Worm (Caenorhabditis elegans) whole organism, L3 larva: ENCODE results near the gene cyp-33B1.

Experiments
- R02D3.7 ChIP-seq: fragments of 150-350 bp; optimal IDR thresholded peaks from 2 replicates; lab custom pipeline; 2014; ENCODE audit warnings: missing biosample characterization, missing genetic modification characterization
- ZK546.5 ChIP-seq: sonication (generic microtip); optimal IDR thresholded peaks from 2 replicates; lab custom pipeline; 2017; ENCODE audit warnings: missing biosample characterization, missing genetic modification characterization
- aly-2 ChIP-seq: fragments of 150-350 bp; optimal IDR thresholded peaks from 2 replicates; lab custom pipeline; 2014; ENCODE audit warnings: missing biosample characterization, missing genetic modification characterization
- ama-1 ChIP-seq: fragments of 150-350 bp; optimal IDR thresholded peaks from 2 replicates; lab custom pipeline; 2018
- ceh-16 ChIP-seq: sonication (generic microtip); optimal IDR thresholded peaks from 2 replicates; lab custom pipeline; 2017; ENCODE audit warnings: missing biosample characterization, missing genetic modification characterization
- ceh-82 ChIP-seq: fragments of 150-350 bp; optimal IDR thresholded peaks from 2 replicates; lab custom pipeline; 2014; ENCODE audit warnings: missing biosample characterization, missing genetic modification characterization
- ceh-9 ChIP-seq: sonication (generic microtip); optimal IDR thresholded peaks from 2 replicates; lab custom pipeline; 2018; ENCODE audit warnings: missing biosample characterization, missing genetic modification characterization
- egl-5 ChIP-seq: fragments of 150-350 bp; optimal IDR thresholded peaks from 2 replicates; lab custom pipeline; 2017; ENCODE audit warnings: missing biosample characterization, missing genetic modification reagents, missing genetic modification characterization, inconsistent platforms
- elt-1 ChIP-seq: fragments of 150-350 bp; optimal IDR thresholded peaks from 2 replicates; lab custom pipeline; 2014; ENCODE audit warnings: missing biosample characterization, missing genetic modification characterization
- elt-2 ChIP-seq: sonication (generic microtip); optimal IDR thresholded peaks from 2 replicates; lab custom pipeline; 2016; ENCODE audit warnings: missing genetic modification reagents, mild to moderate bottlenecking, missing genetic modification characterization, missing compliant biosample characterization
- elt-3 ChIP-seq, 3 experiments: fragments of 150-350 bp in 1 of 3; sonication (generic microtip) in 2 of 3; optimal IDR thresholded peaks; 2 replicates in 2 of 3; 4 replicates in 1 of 3; lab custom pipeline; 2014 to 2017; ENCODE audit warnings: missing biosample characterization in 3 of 3, missing genetic modification characterization in 3 of 3
- eor-1 ChIP-seq, 2 experiments: fragments of 150-350 bp; optimal IDR thresholded peaks; 2 replicates each; lab custom pipeline; 2014 to 2018; ENCODE audit warnings: missing biosample characterization in 2 of 2, missing genetic modification characterization in 2 of 2
- fkh-10 ChIP-seq: sonication (generic microtip); optimal IDR thresholded peaks from 2 replicates; lab custom pipeline; 2017; ENCODE audit warnings: missing biosample characterization, missing genetic modification reagents, missing genetic modification characterization
- fkh-2 ChIP-seq: fragments of 150-350 bp; optimal IDR thresholded peaks from 2 replicates; lab custom pipeline; 2014; ENCODE audit warnings: missing biosample characterization, missing genetic modification reagents, missing genetic modification characterization
- fos-1 ChIP-seq: fragments of 150-350 bp; optimal IDR thresholded peaks from 2 replicates; lab custom pipeline; 2014; ENCODE audit warnings: missing biosample characterization, missing genetic modification characterization
- hmg-11 ChIP-seq: sonication (generic microtip); optimal IDR thresholded peaks from 2 replicates; lab custom pipeline; 2016; ENCODE audit warnings: missing genetic modification characterization, missing compliant biosample characterization
- jun-1 ChIP-seq: fragments of 150-350 bp; optimal IDR thresholded peaks from 2 replicates; lab custom pipeline; 2014; ENCODE audit warnings: missing biosample characterization, missing genetic modification reagents, missing genetic modification characterization
- lin-15B ChIP-seq: fragments of 150-350 bp; optimal IDR thresholded peaks from 2 replicates; lab custom pipeline; 2014; ENCODE audit warnings: missing biosample characterization, missing genetic modification characterization
- lin-39 ChIP-seq: fragments of 150-350 bp; optimal IDR thresholded peaks from 2 replicates; lab custom pipeline; 2018; ENCODE audit warnings: missing biosample characterization, missing genetic modification reagents, missing genetic modification characterization
- mml-1 ChIP-seq: fragments of 150-350 bp; sonication (generic microtip); optimal IDR thresholded peaks from 3 replicates; lab custom pipeline; 2014; ENCODE audit warnings: missing biosample characterization, missing genetic modification characterization
- nfya-1 ChIP-seq: sonication (generic microtip); optimal IDR thresholded peaks from 2 replicates; lab custom pipeline; 2017; ENCODE audit warnings: missing genetic modification characterization, mild to moderate bottlenecking, missing compliant biosample characterization, antibody characterized with exemption, moderate library complexity; ENCODE audit not compliant: insufficient read depth
- nhr-11 ChIP-seq: fragments of 150-350 bp; optimal IDR thresholded peaks from 2 replicates; lab custom pipeline; 2014; ENCODE audit warnings: missing biosample characterization, missing genetic modification characterization
- nhr-25 ChIP-seq: sonication (generic microtip); optimal IDR thresholded peaks from 2 replicates; lab custom pipeline; 2017; ENCODE audit warnings: missing biosample characterization, missing genetic modification characterization
- nhr-28 ChIP-seq: fragments of 150-350 bp; optimal IDR thresholded peaks from 2 replicates; lab custom pipeline; 2014; ENCODE audit warnings: missing biosample characterization, missing genetic modification characterization
- nhr-43 ChIP-seq: sonication (generic microtip); optimal IDR thresholded peaks from 2 replicates; lab custom pipeline; 2016; ENCODE audit warnings: mild to moderate bottlenecking, missing genetic modification characterization, missing compliant biosample characterization; ENCODE audit not compliant: poor library complexity, severe bottlenecking
- nhr-67 ChIP-seq: fragments of 150-350 bp; optimal IDR thresholded peaks from 2 replicates; lab custom pipeline; 2014; ENCODE audit warnings: missing biosample characterization, missing genetic modification characterization
- nhr-76 ChIP-seq: fragments of 150-350 bp; sonication (generic microtip); optimal IDR thresholded peaks from 5 replicates; lab custom pipeline; 2014; ENCODE audit warnings: missing biosample characterization, missing genetic modification characterization
- nhr-77 ChIP-seq: fragments of 150-350 bp; optimal IDR thresholded peaks from 2 replicates; lab custom pipeline; 2014; ENCODE audit warnings: missing biosample characterization, missing genetic modification characterization
- pqm-1 ChIP-seq: fragments of 150-350 bp; optimal IDR thresholded peaks from 2 replicates; lab custom pipeline; 2017; ENCODE audit warnings: missing biosample characterization, missing genetic modification characterization, inconsistent platforms
- sea-2 ChIP-seq: fragments of 150-350 bp; sonication (generic microtip); optimal IDR thresholded peaks from 4 replicates; lab custom pipeline; 2014; ENCODE audit warnings: missing biosample characterization, missing genetic modification reagents, missing genetic modification characterization
- skn-1 ChIP-seq: fragments of 150-350 bp; optimal IDR thresholded peaks from 2 replicates; lab custom pipeline; 2014; ENCODE audit warnings: missing biosample characterization, missing genetic modification characterization
- snpc-4 ChIP-seq: fragments of 150-350 bp; optimal IDR thresholded peaks from 2 replicates; lab custom pipeline; 2014; ENCODE audit warnings: missing biosample characterization, missing genetic modification characterization
- tbx-2 ChIP-seq: sonication (generic microtip); optimal IDR thresholded peaks from 2 replicates; lab custom pipeline; 2016; ENCODE audit warnings: mild to moderate bottlenecking, missing genetic modification characterization, missing compliant biosample characterization
- unc-39 ChIP-seq: sonication (generic microtip); optimal IDR thresholded peaks from 4 replicates; lab custom pipeline; 2017; ENCODE audit warnings: missing biosample characterization, missing genetic modification characterization
- unc-62 ChIP-seq: fragments of 150-350 bp; sonication (generic microtip); optimal IDR thresholded peaks from 4 replicates; lab custom pipeline; 2014; ENCODE audit warnings: missing biosample characterization, missing genetic modification reagents, missing genetic modification characterization
- zag-1 ChIP-seq: fragments of 150-350 bp; optimal IDR thresholded peaks from 2 replicates; lab custom pipeline; 2014; ENCODE audit warnings: missing biosample characterization, missing genetic modification characterization

Gene cyp-33B1

DNA sequence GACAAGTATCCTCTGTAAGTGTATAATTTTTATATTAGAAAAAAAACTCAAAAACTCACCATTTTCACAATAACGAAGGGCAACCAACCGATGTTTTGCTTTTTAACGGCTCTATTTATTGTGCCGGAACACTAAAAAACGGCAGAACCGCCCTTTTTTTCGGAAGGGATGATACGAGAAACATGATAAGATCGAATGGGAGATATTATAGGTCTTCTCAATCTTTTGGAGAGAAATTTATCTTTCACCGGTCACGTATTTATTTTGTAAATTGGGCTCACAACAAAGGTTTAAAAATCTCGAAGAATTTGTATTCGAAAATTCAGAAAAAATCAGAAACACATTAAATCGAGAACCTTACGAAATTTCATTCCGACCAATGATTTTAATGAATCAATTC, 13.6 kb downstream of the cyp-33B1 start, which contains the start of gene swm-1:
Gene swm-1, minus strand, starts transcription at position 101 of the 400 bp plus-strand sequence.
- no peak for TF ChIP-seq lin-39 (tag; lab: Kevin White, UChicago)
- no peak for TF ChIP-seq pqm-1 (tag; lab: Kevin White, UChicago)
- no peak for TF ChIP-seq fkh-10 (GFP tag; lab: Kevin White, UChicago)
- no peak for TF ChIP-seq skn-1
- TF ChIP-seq unc-62 (GFP tag; lab: Kevin White, UChicago): no peak
- no peak for TF ChIP-seq fkh-2 (tag; lab: Kevin White, UChicago)
- no peak for TF ChIP-seq ama-1 (lab: Kevin White, UChicago)
- TF ChIP-seq hmg-11 (tag; lab: Kevin White, UChicago): no peak
- no peak for TF ChIP-seq ZK546.5
- TF ChIP-seq eor-1 (tag; optimal IDR thresholded peaks at IDR 0.05; lab: Kevin White, UChicago): no peak
- no peak for TF ChIP-seq nhr-11 (tag; lab: Kevin White, UChicago)
- TF ChIP-seq elt-2 (tag; lab: Kevin White, UChicago): no peak
- TF ChIP-seq zag-1 (tag; lab: Kevin White, UChicago): no peak
- TF ChIP-seq elt-1 (tag; lab: Kevin White, UChicago): no peak
- TF ChIP-seq nhr-43 (tag; lab: Kevin White, UChicago): no peak
- no peak for TF ChIP-seq nhr-28 (tag; lab: Kevin White, UChicago)
- no peak for TF ChIP-seq snpc-4 (tag; lab: Kevin White, UChicago)

DNA sequence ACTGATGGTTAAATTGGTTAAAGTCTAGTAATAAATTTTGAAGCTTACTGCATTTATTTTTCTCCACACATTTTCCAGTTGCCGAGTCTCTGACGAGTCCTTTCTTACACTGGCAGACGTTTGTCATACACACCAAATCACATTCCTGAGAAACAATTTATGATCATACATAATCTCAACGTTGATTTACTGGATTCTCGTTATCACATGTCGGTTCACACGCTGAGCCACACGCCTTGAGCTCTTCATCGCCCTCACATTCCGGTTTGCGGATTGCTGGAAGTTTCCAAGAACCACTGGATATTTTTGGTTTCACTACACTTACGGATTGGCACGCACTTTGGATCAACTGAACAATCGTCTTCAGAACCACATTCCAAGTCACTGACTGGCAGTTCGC, 14.5 kb downstream of the cyp-33B1 start:
- peak; percentile 47 for TF ChIP-seq nhr-11 (tag; lab: Kevin White, UChicago)
- no peak for TF ChIP-seq fkh-2 (tag; lab: Kevin White, UChicago)

DNA sequence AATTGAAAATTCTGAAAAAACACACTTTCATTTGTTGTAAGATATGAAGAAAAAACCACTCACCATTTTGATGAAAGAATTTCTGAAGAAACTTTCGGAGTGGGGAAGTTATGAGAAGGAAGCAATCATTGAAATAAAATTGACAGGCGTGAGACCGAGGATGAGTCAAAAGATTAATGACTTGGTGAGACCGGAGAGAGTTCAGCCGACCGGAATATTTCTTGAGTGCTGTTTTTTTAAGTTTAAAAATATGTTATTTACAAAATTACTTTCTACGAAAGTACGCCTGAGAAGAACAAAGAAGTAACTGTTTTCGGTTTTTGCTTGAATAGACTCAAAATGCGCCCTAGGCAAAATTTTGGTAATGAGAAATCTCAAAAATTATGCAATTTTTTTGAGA, 15.1 kb downstream of the cyp-33B1 start, which contains the start of gene C25E10.10:
Gene C25E10.10, minus strand, starts transcription at position 101 of the 400 bp plus-strand sequence.
- TF ChIP-seq eor-1 (tag; optimal IDR thresholded peaks at IDR 0.05; lab: Kevin White, UChicago): no peak
- TF ChIP-seq R02D3.7 (tag; lab: Kevin White, UChicago): no peak
- TF ChIP-seq lin-15B (tag; lab: Kevin White, UChicago): no peak
- TF ChIP-seq snpc-4 (tag; lab: Kevin White, UChicago): no peak
- TF ChIP-seq skn-1: no peak
- no peak for TF ChIP-seq jun-1 (tag; lab: Kevin White, UChicago)
- TF ChIP-seq zag-1 (tag; lab: Kevin White, UChicago): no peak
- TF ChIP-seq ama-1 (lab: Kevin White, UChicago): no peak
- no peak for TF ChIP-seq nhr-25 (tag; lab: Kevin White, UChicago)
- TF ChIP-seq fkh-2 (tag; lab: Kevin White, UChicago): no peak
- no peak for TF ChIP-seq nfya-1 (tag; lab: Kevin White, UChicago)
- no peak for TF ChIP-seq nhr-43 (tag; lab: Kevin White, UChicago)
- TF ChIP-seq tbx-2 (tag; lab: Kevin White, UChicago): no peak
- no peak for TF ChIP-seq unc-39 (tag; lab: Kevin White, UChicago)
- TF ChIP-seq nhr-77 (tag; lab: Kevin White, UChicago): no peak
- no peak for TF ChIP-seq elt-2 (tag; lab: Kevin White, UChicago)
- TF ChIP-seq pqm-1 (tag; lab: Kevin White, UChicago): no peak
- TF ChIP-seq elt-3 (tag; optimal IDR thresholded peaks at IDR 0.05; lab: Kevin White, UChicago): no peak
- no peak for TF ChIP-seq mml-1

DNA sequence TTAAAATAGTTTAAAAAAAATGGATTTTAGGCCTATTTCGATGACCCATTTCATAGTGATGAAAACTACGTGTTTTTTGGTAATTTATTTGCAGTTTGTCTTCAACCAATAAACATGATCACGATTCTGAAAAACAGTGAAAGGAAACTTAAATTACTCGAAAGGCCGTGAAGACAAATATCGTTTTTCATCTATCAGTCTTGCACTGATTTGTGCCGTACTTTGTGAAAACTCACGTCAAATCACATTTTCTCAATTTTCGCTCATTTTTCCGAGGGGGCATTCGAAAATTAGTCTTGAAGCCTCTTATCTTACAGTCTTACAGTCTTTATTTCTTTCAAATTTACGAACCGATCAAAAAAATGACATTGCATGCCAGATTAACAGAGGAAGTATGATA, 17.5 kb downstream of the cyp-33B1 start, which contains the start of gene C25E10.11:
Gene C25E10.11, minus strand, starts transcription at position 101 of the 400 bp plus-strand sequence.
- TF ChIP-seq skn-1 (no peak), pqm-1 (tag; lab: Kevin White, UChicago) (no peak), ceh-9 (no peak), aly-2 (tag; lab: Kevin White, UChicago) (no peak), elt-1 (tag; lab: Kevin White, UChicago) (no peak), ceh-82 (tag; lab: Kevin White, UChicago) (no peak), egl-5 (tag; lab: Kevin White, UChicago) (no peak), ama-1 (lab: Kevin White, UChicago) (no peak)

DNA sequence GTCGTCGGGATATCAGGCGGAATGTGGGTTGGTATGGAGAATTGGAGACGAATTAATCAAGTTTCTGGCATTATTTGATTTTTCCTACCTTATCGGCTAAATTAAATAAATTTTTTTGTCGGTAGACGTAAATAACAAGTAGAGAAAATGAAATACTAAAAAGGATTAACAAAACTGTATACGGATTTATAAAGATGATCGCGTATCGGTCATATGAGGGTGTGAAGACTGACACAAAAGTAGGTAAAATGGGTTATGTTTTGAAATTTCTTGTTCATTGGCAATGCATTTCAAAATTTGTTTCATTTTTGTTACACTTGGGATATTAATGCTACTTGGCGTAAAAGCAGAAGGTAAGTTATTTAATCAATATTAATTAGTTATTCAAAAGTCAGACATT, 18.3 kb downstream of the cyp-33B1 start, which contains the start of the genes C25E10.16 and C25E10.13:
Gene C25E10.16, minus strand, starts transcription at position 101 of the 400 bp plus-strand sequence.
Gene C25E10.13, plus strand, starts transcription at position 256 of the 400 bp plus-strand sequence.
- TF ChIP-seq nfya-1 (tag; lab: Kevin White, UChicago) (no peak), tbx-2 (tag; lab: Kevin White, UChicago) (no peak), lin-15B (tag; lab: Kevin White, UChicago) (no peak), ZK546.5 (no peak), nhr-28 (tag; lab: Kevin White, UChicago) (no peak), sea-2 (GFP tag; lab: Kevin White, UChicago) (no peak), nhr-76 (tag; lab: Kevin White, UChicago) (no peak), aly-2 (tag; lab: Kevin White, UChicago) (no peak), snpc-4 (tag; lab: Kevin White, UChicago) (no peak), nhr-11 (tag; lab: Kevin White, UChicago) (no peak), fkh-10 (GFP tag; lab: Kevin White, UChicago) (no peak), ceh-16 (tag; lab: Kevin White, UChicago) (no peak), jun-1 (tag; lab: Kevin White, UChicago) (no peak), nhr-67 (tag; lab: Kevin White, UChicago) (no peak), nhr-77 (tag; lab: Kevin White, UChicago) (no peak), ceh-82 (tag; lab: Kevin White, UChicago) (no peak), fos-1 (no peak)
